Fruit fly (Drosophila melanogaster): ENCODE results near the gene CG18170.

Gene CG18170

dm6 chr3L:1602833-1603128, at the start of gene CG18170, which contains the start of gene CG33791:
Gene CG18170, plus strand, starts transcription at chr3L:1602954.
Gene CG33791, plus strand, starts transcription at chr3L:1602954.
- TF ChIP-seq CTCF (optimal IDR thresholded peaks at IDR 0.05) (no peak), CG8478 (optimal IDR thresholded peaks at IDR 0.05) (no peak)

DNA sequence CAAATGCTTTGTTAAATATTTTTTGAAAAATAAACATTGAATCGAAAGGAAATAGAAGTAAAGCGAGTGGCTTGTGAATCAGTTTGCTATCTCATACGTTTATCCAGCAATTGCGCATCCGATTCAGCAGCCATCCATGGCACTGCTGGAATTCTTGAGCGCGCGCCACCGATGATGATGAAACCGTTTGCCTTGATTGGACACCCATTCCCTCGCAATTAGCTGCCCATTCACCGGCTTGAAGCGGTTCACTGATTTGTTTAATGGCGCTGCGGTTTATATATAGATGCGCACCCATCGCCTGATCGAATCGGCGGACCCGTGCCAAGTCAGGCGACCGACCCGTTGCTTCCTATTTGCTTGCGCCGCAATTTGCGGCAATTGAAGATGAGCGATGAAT, 49.6 kb upstream of the CG18170 start, which contains the start of gene Pcyt2:
TSS of gene Pcyt2 (plus strand) at position 301 of the 400 bp plus-strand sequence.
- TF ChIP-seq CTCF (optimal IDR thresholded peaks at IDR 0.05) (no peak), CG8478 (optimal IDR thresholded peaks at IDR 0.05) (no peak)

DNA sequence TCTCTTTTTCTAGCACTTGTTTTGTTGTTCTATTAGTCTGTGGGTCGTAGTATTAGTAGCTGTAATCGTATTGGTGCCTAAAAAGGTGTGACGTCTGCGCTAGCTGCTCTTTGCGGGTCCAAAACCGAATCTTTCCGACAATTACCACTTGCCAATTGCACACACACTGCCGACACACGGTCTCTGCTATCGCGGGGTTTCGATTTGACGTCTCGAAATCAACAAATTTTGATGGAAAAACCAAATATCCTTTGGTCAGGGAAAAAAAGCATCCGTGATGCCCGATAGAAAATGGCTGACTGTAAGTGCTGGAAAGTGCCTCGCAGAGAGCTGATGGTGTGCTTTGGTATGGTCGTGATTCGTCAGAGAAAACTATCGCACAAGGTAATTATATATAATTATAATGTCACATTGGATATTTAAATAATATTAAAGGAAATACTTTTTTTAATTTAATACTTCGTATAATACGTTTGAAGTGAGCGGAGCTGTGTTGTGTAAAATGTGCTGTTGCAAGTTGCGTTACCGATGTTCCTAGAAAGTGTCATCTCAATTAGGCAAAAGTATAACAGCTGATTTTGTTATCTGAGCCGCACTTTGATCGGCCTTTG, 44.5 kb upstream of the CG18170 start, which contains the start of the genes Pex10 and CG12099:
TSS of gene Pex10 (plus strand) at position 51 of the 611 bp plus-strand sequence.
TSS of gene CG12099 (minus strand) at position 307 of the 611 bp plus-strand sequence.
- no peak for TF ChIP-seq CTCF (optimal IDR thresholded peaks at IDR 0.05)
- TF ChIP-seq CG8478 (optimal IDR thresholded peaks at IDR 0.05) = no peak

- TF ChIP-seq CTCF (optimal IDR thresholded peaks at IDR 0.05) = no peak
- TF ChIP-seq CG8478 (optimal IDR thresholded peaks at IDR 0.05) = no peak
These were observed 37.7 kb upstream of the CG18170 start, which contains the start of gene CG12003 for dm6 chr3L:1565092-1565491. Gene CG12003, plus strand, starts transcription at chr3L:1565392.

DNA sequence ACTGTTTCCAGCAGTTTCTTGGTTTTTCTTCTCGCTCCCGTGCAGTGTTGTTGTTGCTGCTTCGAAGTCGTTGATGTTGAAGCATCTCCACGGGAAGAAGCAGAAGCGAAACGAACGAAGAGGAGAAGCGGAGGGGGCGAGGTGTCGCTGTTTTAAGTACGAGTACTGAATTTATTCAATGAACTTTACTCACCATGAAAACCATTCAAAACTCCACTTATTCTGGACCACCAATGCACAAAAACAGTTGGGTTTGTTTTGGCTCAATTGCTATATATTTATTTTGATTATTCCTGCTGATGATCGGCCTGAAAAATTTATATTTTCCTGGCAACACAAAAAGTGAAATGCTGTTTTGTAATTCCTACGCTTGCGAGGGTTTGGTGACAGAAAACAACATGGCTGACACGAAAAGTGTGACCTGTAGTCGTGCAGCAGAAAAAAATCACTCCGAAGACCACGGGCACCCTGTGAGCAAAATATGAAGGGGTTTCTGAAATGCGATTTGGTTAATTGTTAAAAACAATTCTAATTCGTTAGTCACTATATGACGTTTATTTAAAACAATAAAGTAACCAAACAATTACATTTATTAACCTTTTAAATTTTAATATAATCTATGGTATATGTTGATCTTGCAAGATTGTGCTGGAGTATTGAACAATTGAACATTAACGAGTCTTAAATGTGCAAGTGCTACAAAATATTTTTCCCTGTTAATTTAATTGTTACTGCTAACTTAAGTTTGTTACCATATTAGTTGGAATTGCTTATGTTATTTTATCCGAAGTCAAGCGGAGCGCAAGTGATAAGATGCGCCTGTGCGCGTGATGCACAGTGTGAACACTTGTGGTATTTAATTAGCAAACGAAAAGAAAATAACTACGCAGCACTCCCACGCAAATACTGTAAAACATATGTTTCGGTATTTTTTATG, 34.3 kb upstream of the CG18170 start, which contains the start of gene CG7879:
TSS of gene CG7879 (minus strand) at position 384 of the 937 bp plus-strand sequence.
- TF ChIP-seq CG8478 (optimal IDR thresholded peaks at IDR 0.05) = no peak
- TF ChIP-seq CTCF (optimal IDR thresholded peaks at IDR 0.05) = no peak

DNA sequence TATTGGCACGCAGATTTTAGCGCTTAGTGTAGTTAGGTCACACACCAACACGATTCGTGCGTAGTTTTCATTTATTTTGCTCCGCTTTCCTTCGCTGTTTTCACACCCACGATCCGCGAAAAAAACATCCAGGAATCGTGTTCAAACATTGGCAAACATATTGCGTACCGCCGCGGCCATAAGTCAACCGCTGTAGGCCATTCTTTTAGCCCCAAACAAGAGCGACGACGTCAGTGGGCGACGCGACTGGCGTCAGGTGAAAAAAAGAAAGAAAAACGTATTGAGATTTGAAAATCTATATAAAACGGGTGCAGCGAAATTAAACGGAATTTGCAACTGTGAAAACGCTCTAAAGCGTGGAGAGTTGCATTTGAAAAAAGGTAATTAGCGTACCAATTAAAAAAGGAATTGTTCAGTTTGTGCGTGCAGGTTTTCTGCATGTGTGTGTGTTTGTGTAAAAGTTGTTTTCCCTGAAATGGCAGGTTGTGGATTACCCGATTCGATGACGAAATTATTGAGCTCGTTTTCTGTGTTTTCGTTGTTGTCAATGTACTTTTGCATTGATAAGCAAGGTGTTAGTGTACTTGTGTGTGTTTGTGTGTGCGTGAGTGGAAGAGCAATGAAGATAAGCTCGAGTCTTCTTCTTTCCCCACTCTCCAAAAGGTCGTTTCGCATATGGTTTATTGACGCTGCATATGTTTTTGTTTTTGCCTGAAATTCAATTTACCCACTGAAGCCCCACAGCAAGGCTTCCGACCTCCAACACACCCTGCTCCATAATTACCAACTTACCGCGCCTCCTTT, 33.4 kb upstream of the CG18170 start, which contains the start of gene Tmep:
TSS of gene Tmep (plus strand) at position 20 of the 804 bp plus-strand sequence.
- TF ChIP-seq CTCF (optimal IDR thresholded peaks at IDR 0.05) (no peak), CG8478 (optimal IDR thresholded peaks at IDR 0.05) (no peak)

- TF ChIP-seq CG8478 (optimal IDR thresholded peaks at IDR 0.05) (no peak), CTCF (optimal IDR thresholded peaks at IDR 0.05) (no peak)
These were observed 32.8 kb upstream of the CG18170 start for dm6 chr3L:1569966-1570276.

- no peak for TF ChIP-seq CTCF (optimal IDR thresholded peaks at IDR 0.05)
These were observed 31.7 kb upstream of the CG18170 start for dm6 chr3L:1571077-1571476.

DNA sequence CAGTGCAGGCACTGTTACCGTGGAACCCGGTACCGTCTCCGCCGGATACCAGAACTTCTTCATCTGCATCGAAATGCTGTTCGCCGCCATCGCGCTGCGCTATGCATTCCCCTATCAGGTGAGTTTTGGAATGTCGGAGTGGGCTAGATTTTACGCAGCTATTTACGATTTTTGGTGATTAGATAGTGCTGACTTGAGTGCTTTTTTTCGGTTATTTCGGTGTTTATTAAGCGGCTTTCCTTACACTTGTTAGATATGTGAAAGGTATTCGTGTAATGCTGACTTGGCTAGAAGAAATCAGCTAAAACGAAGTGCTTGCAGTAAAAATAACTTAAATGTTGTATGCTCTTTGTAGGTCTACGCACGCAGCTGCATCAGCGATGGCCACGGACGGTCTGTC, 29.6 kb upstream of the CG18170 start:
- no peak for TF ChIP-seq CTCF (optimal IDR thresholded peaks at IDR 0.05)
- TF ChIP-seq CG8478 (optimal IDR thresholded peaks at IDR 0.05) = no peak

dm6 chr3L:1575731-1576376, 26.9 kb upstream of the CG18170 start:
- TF ChIP-seq CTCF (optimal IDR thresholded peaks at IDR 0.05) (no peak), CG8478 (optimal IDR thresholded peaks at IDR 0.05) (no peak)

dm6 chr3L:1576489-1577106, 26.2 kb upstream of the CG18170 start, which contains the start of gene CG13917:
Gene CG13917, plus strand, starts transcription at chr3L:1576699.
- TF ChIP-seq CTCF (optimal IDR thresholded peaks at IDR 0.05) (peak in 1 of 2 experiments; percentile 54), CG8478 (optimal IDR thresholded peaks at IDR 0.05) (no peak)

- TF ChIP-seq CG8478 (optimal IDR thresholded peaks at IDR 0.05) (no peak), CTCF (optimal IDR thresholded peaks at IDR 0.05) (no peak)
These were observed 25.4 kb upstream of the CG18170 start for dm6 chr3L:1577338-1577737.

- TF ChIP-seq CG8478 (optimal IDR thresholded peaks at IDR 0.05) (no peak), CTCF (optimal IDR thresholded peaks at IDR 0.05) (peak in 1 of 2 experiments; percentile 48)
These were observed 24.3 kb upstream of the CG18170 start for dm6 chr3L:1578391-1578948.
